Fruit fly (Drosophila melanogaster) whole organism: Measurements from ENCODE around the gene IntS12.

Source experiments
- CG8478 ChIP-seq: fragments of >200 bp; optimal IDR thresholded peaks from 2 replicates; lab custom pipeline; 2018; ENCODE audit warnings: inconsistent platforms
- Dll ChIP-seq: fragments of >200 bp; optimal IDR thresholded peaks from 2 replicates; lab custom pipeline; 2017
- pan ChIP-seq: fragments of >200 bp; optimal IDR thresholded peaks from 2 replicates; lab custom pipeline; 2017
- psq ChIP-seq: fragments of >200 bp; optimal IDR thresholded peaks from 2 replicates; lab custom pipeline; 2017
- usp ChIP-seq: fragments of >200 bp; optimal IDR thresholded peaks from 2 replicates; lab custom pipeline; 2017; ENCODE audit warnings: missing biosample characterization, missing genetic modification characterization, mixed read lengths

dm6 chr3R:26890499-26890898, 27.3 kb downstream of the IntS12 start:
- TF ChIP-seq CG8478 (no peak), psq (no peak), pan (lab: Kevin White, UChicago) (no peak), usp (GFP tag; lab: Kevin White, UChicago) (no peak), Dll (no peak)
